Worm (Caenorhabditis elegans) whole organism, L2 larva: ENCODE results near the gene npr-38.

Source experiments
- unc-55 ChIP-seq: fragments of 150-350 bp; sonication (generic microtip); optimal IDR thresholded peaks from 3 replicates; lab custom pipeline; 2014; ENCODE audit warnings: missing biosample characterization, missing genetic modification reagents, missing genetic modification characterization
- unc-62 ChIP-seq: fragments of 150-350 bp; optimal IDR thresholded peaks from 2 replicates; lab custom pipeline; 2014; ENCODE audit warnings: missing biosample characterization, missing genetic modification reagents, missing genetic modification characterization

- no peak for TF ChIP-seq unc-62 (GFP tag; lab: Kevin White, UChicago)
- TF ChIP-seq unc-55 (GFP tag; lab: Kevin White, UChicago): no peak
Measured at ce11 chrX:6279625-6280024, 31.9 kb upstream of the npr-38 start, which contains the start of gene col-166.
